Fruit fly (Drosophila melanogaster) whole organism, embryonic: Measurements from ENCODE around the gene CG43702.

Experiments used
- Atf-2 ChIP-seq: fragments of 200-800 bp; sonication (Bioruptor generic); optimal IDR thresholded peaks from 2 replicates; lab custom pipeline; 2016; ENCODE audit warnings: missing biosample characterization, missing genetic modification characterization
- CG1024 ChIP-seq: fragments of 200-800 bp; sonication (Bioruptor generic); IDR thresholded peaks from 2 replicates; pipeline ENCODE4 v1.3.6; 2022; ENCODE audit warnings: missing biosample characterization, missing genetic modification characterization
- CG10321 ChIP-seq: fragments of 200-800 bp; sonication (Bioruptor generic); IDR thresholded peaks from 2 replicates; pipeline ENCODE4 v1.3.6; 2022; ENCODE audit warnings: missing biosample characterization, missing genetic modification characterization
- CG11398 ChIP-seq: fragments of 200-800 bp; sonication (Bioruptor generic); optimal IDR thresholded peaks from 2 replicates; lab custom pipeline; 2016; ENCODE audit warnings: missing biosample characterization, missing genetic modification characterization
- CG12155 ChIP-seq: fragments of 200-800 bp; sonication (Bioruptor generic); optimal IDR thresholded peaks from 3 replicates; lab custom pipeline; 2016; ENCODE audit warnings: missing biosample characterization, missing genetic modification characterization
- CG1233 ChIP-seq: fragments of 200-800 bp; sonication (Bioruptor generic); optimal IDR thresholded peaks from 4 replicates; lab custom pipeline; 2018; ENCODE audit warnings: missing biosample characterization, mild to moderate bottlenecking, missing genetic modification characterization
- CG13287 ChIP-seq: fragments of 200-800 bp; sonication (Bioruptor generic); IDR thresholded peaks from 2 replicates; pipeline ENCODE4 v1.3.6; 2022; ENCODE audit warnings: missing biosample characterization, missing genetic modification characterization; ENCODE audit not compliant: partially characterized antibody
- CG14441 ChIP-seq: fragments of 200-800 bp; sonication (Bioruptor generic); IDR thresholded peaks from 2 replicates; pipeline ENCODE4 v1.3.6; 2022; ENCODE audit warnings: missing biosample characterization, missing genetic modification characterization
- CG17612 ChIP-seq: fragments of 200-800 bp; sonication (Bioruptor generic); IDR thresholded peaks from 2 replicates; pipeline ENCODE4 v1.3.6; 2022; ENCODE audit warnings: missing biosample characterization, missing genetic modification characterization
- CG18011 ChIP-seq: fragments of 200-800 bp; sonication (Bioruptor generic); optimal IDR thresholded peaks from 2 replicates; lab custom pipeline; 2017; ENCODE audit warnings: missing biosample characterization, missing genetic modification characterization, mild to moderate bottlenecking, moderate library complexity, missing genotype
- CG2199 ChIP-seq: fragments of 200-800 bp; sonication (Bioruptor generic); IDR thresholded peaks from 3 replicates; pipeline ENCODE4 v1.3.6; 2022; ENCODE audit warnings: missing biosample characterization, missing genetic modification characterization
- CG32772 ChIP-seq: fragments of 200-800 bp; sonication (Bioruptor generic); IDR thresholded peaks from 2 replicates; pipeline ENCODE4 v1.3.6; 2022; ENCODE audit warnings: missing biosample characterization, missing genetic modification characterization
- CG34422 ChIP-seq: fragments of 200-800 bp; sonication (Bioruptor generic); IDR thresholded peaks from 3 replicates; pipeline ENCODE4 v1.3.6; 2022; ENCODE audit warnings: missing biosample characterization, missing genetic modification characterization
- CG3847 ChIP-seq: fragments of 200-800 bp; sonication (Bioruptor generic); IDR thresholded peaks from 2 replicates; pipeline ENCODE4 v1.3.6; 2022; ENCODE audit warnings: missing biosample characterization, missing genetic modification characterization
- CG4282 ChIP-seq: fragments of 200-800 bp; sonication (Bioruptor generic); optimal IDR thresholded peaks from 2 replicates; lab custom pipeline; 2016; ENCODE audit warnings: missing biosample characterization, missing genetic modification characterization
- CG4328 ChIP-seq: fragments of 200-800 bp; sonication (Bioruptor generic); optimal IDR thresholded peaks from 3 replicates; lab custom pipeline; 2017; ENCODE audit warnings: missing biosample characterization, missing genetic modification reagents, missing genetic modification characterization
- CG4360 ChIP-seq: fragments of 200-800 bp; sonication (Bioruptor generic); IDR thresholded peaks from 2 replicates; pipeline ENCODE4 v1.3.6; 2022; ENCODE audit warnings: missing biosample characterization, missing genetic modification characterization
- CG4707 ChIP-seq: fragments of 200-800 bp; sonication (Bioruptor generic); optimal IDR thresholded peaks from 2 replicates; lab custom pipeline; 2018; ENCODE audit warnings: missing biosample characterization, mild to moderate bottlenecking, missing genetic modification characterization, moderate library complexity
- CG7839 ChIP-seq: fragments of 200-800 bp; sonication (Bioruptor generic); optimal IDR thresholded peaks from 3 replicates; lab custom pipeline; 2018; ENCODE audit warnings: missing biosample characterization, mild to moderate bottlenecking, missing genetic modification characterization, moderate library complexity
- CG9727 ChIP-seq: fragments of 200-800 bp; sonication (Bioruptor generic); optimal IDR thresholded peaks from 3 replicates; lab custom pipeline; 2017; ENCODE audit warnings: missing biosample characterization, mild to moderate bottlenecking, missing genetic modification characterization
- D19A ChIP-seq: fragments of 200-800 bp; optimal IDR thresholded peaks from 3 replicates; lab custom pipeline; 2019; ENCODE audit warnings: missing biosample characterization, mild to moderate bottlenecking, missing genetic modification characterization, moderate library complexity
- Dad ChIP-seq: fragments of 200-800 bp; sonication (Bioruptor generic); optimal IDR thresholded peaks from 3 replicates; lab custom pipeline; 2016; ENCODE audit warnings: missing biosample characterization, missing genetic modification characterization
- Dip2 ChIP-seq: fragments of 200-800 bp; sonication (Bioruptor generic); IDR thresholded peaks from 2 replicates; pipeline ENCODE4 v1.3.6; 2022; ENCODE audit warnings: missing biosample characterization, missing genetic modification characterization
- Dll ChIP-seq: fragments of 200-800 bp; sonication (Bioruptor generic); IDR thresholded peaks from 4 replicates; pipeline ENCODE4 v1.3.6; 2022; ENCODE audit warnings: missing biosample characterization, missing genetic modification characterization; ENCODE audit not compliant: partially characterized antibody
- Dref ChIP-seq: fragments of 200-800 bp; sonication (Bioruptor generic); IDR thresholded peaks from 2 replicates; pipeline ENCODE4 v1.3.6; 2022; ENCODE audit warnings: missing biosample characterization, missing genetic modification characterization
- Eip74EF ChIP-seq, 2 experiments: fragments of 200-800 bp in 1 of 2; fragments of >200 bp in 1 of 2; sonication (Bioruptor generic) in 1 of 2; optimal IDR thresholded peaks; 2 replicates each; lab custom pipeline; 2017 to 2019; ENCODE audit warnings: missing biosample characterization in 2 of 2, missing genetic modification characterization in 2 of 2, mild to moderate bottlenecking in 1 of 2, moderate library complexity in 1 of 2
- Ets97D ChIP-seq: fragments of 200-800 bp; sonication (Bioruptor generic); optimal IDR thresholded peaks from 3 replicates; lab custom pipeline; 2016; ENCODE audit warnings: missing biosample characterization, missing genetic modification characterization
- H2.0 ChIP-seq: fragments of 200-800 bp; sonication (Bioruptor generic); IDR thresholded peaks from 2 replicates; pipeline ENCODE4 v1.3.6; 2022; ENCODE audit warnings: missing biosample characterization, missing genetic modification characterization
- HLH3B ChIP-seq: fragments of 200-800 bp; sonication (Bioruptor generic); IDR thresholded peaks from 2 replicates; pipeline ENCODE4 v1.3.6; 2022; ENCODE audit warnings: missing biosample characterization, missing genetic modification characterization
- HLH54F ChIP-seq: fragments of 200-800 bp; sonication (Bioruptor generic); optimal IDR thresholded peaks from 3 replicates; lab custom pipeline; 2016; ENCODE audit warnings: missing biosample characterization, missing genetic modification characterization
- Hmx ChIP-seq: fragments of 200-800 bp; sonication (Bioruptor generic); optimal IDR thresholded peaks from 2 replicates; lab custom pipeline; 2016; ENCODE audit warnings: missing biosample characterization, missing genetic modification characterization
- Jarid2 ChIP-seq: fragments of 200-800 bp; sonication (Bioruptor generic); optimal IDR thresholded peaks from 3 replicates; lab custom pipeline; 2017; ENCODE audit warnings: mild to moderate bottlenecking, missing biosample characterization, missing genetic modification reagents, missing genetic modification characterization
- Nf-YA ChIP-seq: fragments of 200-800 bp; sonication (Bioruptor generic); IDR thresholded peaks from 2 replicates; pipeline ENCODE4 v1.3.6; 2022; ENCODE audit warnings: missing biosample characterization, missing genetic modification characterization
- Rfx ChIP-seq: fragments of 200-800 bp; sonication (Bioruptor generic); IDR thresholded peaks from 2 replicates; pipeline ENCODE4 v1.3.6; 2022; ENCODE audit warnings: missing biosample characterization, missing genetic modification characterization
- Ssrp ChIP-seq: fragments of 200-800 bp; sonication (Bioruptor generic); optimal IDR thresholded peaks from 2 replicates; lab custom pipeline; 2018; ENCODE audit warnings: missing biosample characterization, mild to moderate bottlenecking, missing genetic modification characterization, moderate library complexity
- ac ChIP-seq: fragments of 200-800 bp; sonication (Bioruptor generic); optimal IDR thresholded peaks from 3 replicates; lab custom pipeline; 2017; ENCODE audit warnings: missing biosample characterization, mild to moderate bottlenecking, missing genetic modification characterization
- br ChIP-seq: fragments of >200 bp; optimal IDR thresholded peaks from 2 replicates; lab custom pipeline; 2017
- corto ChIP-seq: fragments of 200-800 bp; sonication (Bioruptor generic); optimal IDR thresholded peaks from 2 replicates; lab custom pipeline; 2016; ENCODE audit warnings: missing biosample characterization, mild to moderate bottlenecking, missing genetic modification characterization, moderate library complexity
- dimm ChIP-seq: fragments of 200-800 bp; sonication (Bioruptor generic); IDR thresholded peaks from 2 replicates; pipeline ENCODE4 v1.3.6; 2022; ENCODE audit warnings: missing biosample characterization, missing genetic modification characterization
- disco-r ChIP-seq: fragments of 200-800 bp; sonication (Bioruptor generic); optimal IDR thresholded peaks from 2 replicates; lab custom pipeline; 2016; ENCODE audit warnings: missing biosample characterization, missing genetic modification characterization
- fu2 ChIP-seq: fragments of 200-800 bp; sonication (Bioruptor generic); optimal IDR thresholded peaks from 2 replicates; lab custom pipeline; 2016; ENCODE audit warnings: missing biosample characterization, missing genetic modification characterization
- gcm2 ChIP-seq: fragments of 200-800 bp; sonication (Bioruptor generic); optimal IDR thresholded peaks from 2 replicates; lab custom pipeline; 2016; ENCODE audit warnings: missing biosample characterization, missing genetic modification characterization
- gsb ChIP-seq: fragments of 200-800 bp; sonication (Bioruptor generic); IDR thresholded peaks from 2 replicates; pipeline ENCODE4 v1.3.6; 2022; ENCODE audit warnings: missing biosample characterization, missing genetic modification characterization
- ken ChIP-seq: fragments of 200-800 bp; sonication (Bioruptor generic); IDR thresholded peaks from 3 replicates; pipeline ENCODE4 v1.3.6; 2022; ENCODE audit warnings: missing biosample characterization, missing genetic modification characterization
- mirr ChIP-seq: fragments of 200-800 bp; sonication (Bioruptor generic); optimal IDR thresholded peaks from 3 replicates; lab custom pipeline; 2018; ENCODE audit warnings: missing biosample characterization, mild to moderate bottlenecking, missing genetic modification characterization
- phol ChIP-seq: fragments of 200-800 bp; sonication (Bioruptor generic); optimal IDR thresholded peaks from 3 replicates; lab custom pipeline; 2018; ENCODE audit warnings: missing biosample characterization, mild to moderate bottlenecking, missing genetic modification characterization, moderate library complexity
- shn ChIP-seq: fragments of 200-800 bp; sonication (Bioruptor generic); optimal IDR thresholded peaks from 3 replicates; lab custom pipeline; 2016; ENCODE audit warnings: missing biosample characterization, missing genetic modification characterization
- sqz ChIP-seq: fragments of 200-800 bp; sonication (Bioruptor generic); optimal IDR thresholded peaks from 3 replicates; lab custom pipeline; 2018; ENCODE audit warnings: missing biosample characterization, mild to moderate bottlenecking, missing genetic modification characterization
- stc ChIP-seq: fragments of 200-800 bp; sonication (Bioruptor generic); IDR thresholded peaks from 2 replicates; pipeline ENCODE4 v1.3.6; 2022; ENCODE audit warnings: missing biosample characterization, missing genetic modification characterization
- tna ChIP-seq: fragments of 200-800 bp; sonication (Bioruptor generic); IDR thresholded peaks from 2 replicates; pipeline ENCODE4 v1.3.6; 2022; ENCODE audit warnings: missing biosample characterization, missing genetic modification characterization; ENCODE audit not compliant: partially characterized antibody
- toy ChIP-seq: fragments of 200-800 bp; sonication (Bioruptor generic); IDR thresholded peaks from 2 replicates; pipeline ENCODE4 v1.3.6; 2022; ENCODE audit warnings: missing biosample characterization, missing genetic modification characterization
- unpg ChIP-seq: fragments of 200-800 bp; sonication (Bioruptor generic); optimal IDR thresholded peaks from 3 replicates; lab custom pipeline; 2018; ENCODE audit warnings: missing biosample characterization, mild to moderate bottlenecking, missing genetic modification characterization, moderate library complexity

The CG43702 gene

dm6 chr3L:21304400-21304799 lies 5.9 kb downstream of the CG43702 start, which contains the start of the genes CG11309 and CG7632 (continued):
- TF ChIP-seq shn (GFP tag; lab: Kevin White, UChicago) (peak; percentile 95), mirr (GFP tag; lab: Kevin White, UChicago) (peak; percentile 100), Eip74EF (GFP tag; optimal IDR thresholded peaks at IDR 0.05; lab: Kevin White, UChicago) (peak in 1 of 2 experiments; percentile 100), CG11398 (GFP tag; lab: Kevin White, UChicago) (peak; percentile 98), Dad (GFP tag; lab: Kevin White, UChicago) (peak; percentile 98), Atf-2 (GFP tag; lab: Kevin White, UChicago) (peak; percentile 97), CG18011 (GFP tag; lab: Kevin White, UChicago) (peak; percentile 93), Dref (0 out of 2 replicates have a peak, but pooled peaks have one; percentile 34), CG3847 (GFP tag; lab: Robert Waterston, UW) (peak; percentile 97), CG10321 (GFP tag; lab: Robert Waterston, UW) (peak; percentile 81), br (lab: Kevin White, UChicago) (no peak), CG2199 (GFP tag; lab: Robert Waterston, UW) (peak; percentile 98), dimm (peak; percentile 93), tna (GFP tag; lab: Robert Waterston, UW) (0 out of 2 replicates have a peak, but pooled peaks have one; percentile 29), HLH3B (GFP tag; lab: Robert Waterston, UW) (peak; percentile 98), corto (GFP tag; lab: Kevin White, UChicago) (peak; percentile 99), gsb (GFP tag; lab: Robert Waterston, UW) (peak; percentile 94), CG9727 (GFP tag; lab: Kevin White, UChicago) (peak; percentile 100), Dll (GFP tag; lab: Robert Waterston, UW) (peak; percentile 49; the same call in 1 of the 4 replicates), toy (GFP tag; lab: Robert Waterston, UW) (peak; percentile 97), HLH54F (GFP tag; lab: Kevin White, UChicago) (peak; percentile 98), CG4360 (peak; percentile 88), stc (GFP tag; lab: Robert Waterston, UW) (peak; percentile 99), CG17612 (GFP tag; lab: Robert Waterston, UW) (peak; percentile 93), Jarid2 (peak; percentile 96), CG4328 (GFP tag; lab: Kevin White, UChicago) (peak; percentile 100), unpg (GFP tag; lab: Kevin White, UChicago) (peak; percentile 100), Ets97D (GFP tag; lab: Kevin White, UChicago) (peak; percentile 95), fu2 (GFP tag; lab: Kevin White, UChicago) (peak; percentile 97), Rfx (peak; percentile 98), H2.0 (GFP tag; lab: Robert Waterston, UW) (peak; percentile 97), Nf-YA (GFP tag; lab: Robert Waterston, UW) (peak; percentile 97), Dip2 (GFP tag; lab: Robert Waterston, UW) (no peak), CG13287 (GFP tag; lab: Robert Waterston, UW) (peak; percentile 73), gcm2 (GFP tag; lab: Kevin White, UChicago) (peak; percentile 96), ac (peak; percentile 98), CG4282 (GFP tag; lab: Kevin White, UChicago) (peak; percentile 96), CG1233 (GFP tag; lab: Kevin White, UChicago) (peak; percentile 99), Hmx (GFP tag; lab: Kevin White, UChicago) (peak; percentile 96), disco-r (peak; percentile 97), sqz (GFP tag; lab: Kevin White, UChicago) (peak; percentile 99), ken (GFP tag; lab: Robert Waterston, UW) (peak; percentile 97), CG12155 (GFP tag; lab: Kevin White, UChicago) (peak; percentile 97), CG32772 (peak; percentile 93), D19A (tag; lab: Kevin White, UChicago) (peak; percentile 98), phol (peak; percentile 99), CG4707 (GFP tag; lab: Kevin White, UChicago) (peak; percentile 98), Ssrp (tag; lab: Kevin White, UChicago) (peak; percentile 99), CG14441 (peak; percentile 96), CG1024 (GFP tag; lab: Robert Waterston, UW) (peak; percentile 95), CG34422 (GFP tag; lab: Robert Waterston, UW) (peak; percentile 97), CG7839 (tag; lab: Kevin White, UChicago) (peak; percentile 99)
